Worm (Caenorhabditis elegans): ENCODE results near the gene F40G9.17.

ce11 chrIII:251410-251809 lies 57.1 kb downstream of the F40G9.17 start:
- TF ChIP-seq cog-1 (tag; optimal IDR thresholded peaks at IDR 0.05) (no peak), flt-1 (GFP tag; IDR thresholded peaks at IDR 0.05) (no peak)

Data from whole organism, midembryonic.